Fruit fly (Drosophila melanogaster) whole organism, embryonic: Measurements from ENCODE around the gene srl.

Experiments used
- ATbp ChIP-seq: fragments of 200-800 bp; sonication (Bioruptor generic); optimal IDR thresholded peaks from 2 replicates; lab custom pipeline; 2017; ENCODE audit warnings: missing biosample characterization, mild to moderate bottlenecking, missing genetic modification characterization, missing genetic modification reagents
- B-H2 ChIP-seq: fragments of 200-800 bp; sonication (Bioruptor generic); optimal IDR thresholded peaks from 2 replicates; lab custom pipeline; 2018; ENCODE audit warnings: missing biosample characterization, mild to moderate bottlenecking, missing genetic modification characterization
- BEAF-32 ChIP-seq: fragments of 200-800 bp; sonication (Bioruptor generic); optimal IDR thresholded peaks from 3 replicates; lab custom pipeline; 2017; ENCODE audit warnings: missing biosample characterization, missing genetic modification characterization, mild to moderate bottlenecking, moderate library complexity, missing genetic modification reagents
- CG10147 ChIP-seq: fragments of 200-800 bp; sonication (Bioruptor generic); optimal IDR thresholded peaks from 2 replicates; lab custom pipeline; 2019; ENCODE audit warnings: missing biosample characterization, mild to moderate bottlenecking, missing genetic modification characterization, moderate library complexity
- CG10209 ChIP-seq: fragments of 200-800 bp; sonication (Bioruptor generic); optimal IDR thresholded peaks from 3 replicates; lab custom pipeline; 2017; ENCODE audit warnings: missing biosample characterization, mild to moderate bottlenecking, missing genetic modification characterization, missing genetic modification reagents
- CG10274 ChIP-seq: fragments of 200-800 bp; sonication (Bioruptor generic); optimal IDR thresholded peaks from 3 replicates; lab custom pipeline; 2017; ENCODE audit warnings: missing biosample characterization, mild to moderate bottlenecking, missing genetic modification characterization
- CG10543 ChIP-seq: fragments of 200-800 bp; sonication (Bioruptor generic); optimal IDR thresholded peaks from 3 replicates; lab custom pipeline; 2017; ENCODE audit warnings: missing biosample characterization, mild to moderate bottlenecking, missing genetic modification characterization, moderate library complexity
- CG10654 ChIP-seq: fragments of 200-800 bp; sonication (Bioruptor generic); optimal IDR thresholded peaks from 2 replicates; lab custom pipeline; 2016; ENCODE audit warnings: missing biosample characterization, missing genetic modification characterization
- CG11247 ChIP-seq: fragments of 200-800 bp; sonication (Bioruptor generic); IDR thresholded peaks from 2 replicates; pipeline ENCODE4 v1.3.6; 2022; ENCODE audit warnings: missing biosample characterization, missing genetic modification characterization
- CG11695 ChIP-seq: fragments of 200-800 bp; sonication (Bioruptor generic); IDR thresholded peaks from 3 replicates; pipeline ENCODE4 v1.3.6; 2022; ENCODE audit warnings: missing biosample characterization, missing genetic modification characterization
- CG13287 ChIP-seq: fragments of 200-800 bp; sonication (Bioruptor generic); IDR thresholded peaks from 2 replicates; pipeline ENCODE4 v1.3.6; 2022; ENCODE audit warnings: missing biosample characterization, missing genetic modification characterization; ENCODE audit not compliant: partially characterized antibody
- CG14050 ChIP-seq: fragments of 200-800 bp; sonication (Bioruptor generic); IDR thresholded peaks from 3 replicates; pipeline ENCODE4 v1.3.6; 2022; ENCODE audit warnings: missing biosample characterization, missing genetic modification characterization
- CG2202 ChIP-seq: fragments of 200-800 bp; sonication (Bioruptor generic); optimal IDR thresholded peaks from 2 replicates; lab custom pipeline; 2018; ENCODE audit warnings: missing biosample characterization, mild to moderate bottlenecking, missing genetic modification characterization
- CG31388 ChIP-seq: fragments of 200-800 bp; sonication (Bioruptor generic); optimal IDR thresholded peaks from 2 replicates; lab custom pipeline; 2016; ENCODE audit warnings: missing biosample characterization, missing genetic modification characterization
- CG32772 ChIP-seq: fragments of 200-800 bp; sonication (Bioruptor generic); IDR thresholded peaks from 2 replicates; pipeline ENCODE4 v1.3.6; 2022; ENCODE audit warnings: missing biosample characterization, missing genetic modification characterization
- CG34224 ChIP-seq: fragments of 200-800 bp; sonication (Bioruptor generic); IDR thresholded peaks from 3 replicates; pipeline ENCODE4 v1.3.6; 2022; ENCODE audit warnings: missing biosample characterization, missing genetic modification characterization; ENCODE audit not compliant: partially characterized antibody
- CG4404 ChIP-seq: fragments of 200-800 bp; sonication (Bioruptor generic); IDR thresholded peaks from 2 replicates; pipeline ENCODE4 v1.3.6; 2022; ENCODE audit warnings: missing biosample characterization, missing genetic modification characterization
- CG4820 ChIP-seq: fragments of 200-800 bp; sonication (Bioruptor generic); optimal IDR thresholded peaks from 3 replicates; lab custom pipeline; 2016; ENCODE audit warnings: missing biosample characterization, missing genetic modification characterization
- CG6175 ChIP-seq: fragments of 200-800 bp; sonication (Bioruptor generic); IDR thresholded peaks from 3 replicates; pipeline ENCODE4 v1.3.6; 2022; ENCODE audit warnings: missing biosample characterization, missing genetic modification characterization
- CG7786 ChIP-seq: fragments of 200-800 bp; sonication (Bioruptor generic); optimal IDR thresholded peaks from 2 replicates; lab custom pipeline; 2016; ENCODE audit warnings: missing biosample characterization, missing genetic modification characterization
- CG9437 ChIP-seq: fragments of 200-800 bp; sonication (Bioruptor generic); optimal IDR thresholded peaks from 2 replicates; lab custom pipeline; 2018; ENCODE audit warnings: missing biosample characterization, mild to moderate bottlenecking, missing genetic modification characterization
- CG9609 ChIP-seq: fragments of 200-800 bp; sonication (Bioruptor generic); optimal IDR thresholded peaks from 3 replicates; lab custom pipeline; 2016; ENCODE audit warnings: missing biosample characterization, missing genetic modification characterization
- Dfd ChIP-seq, 2 experiments: fragments of >200 bp; optimal IDR thresholded peaks; 2 replicates each; lab custom pipeline; 2017; ENCODE audit warnings: missing biosample characterization in 2 of 2, missing genetic modification characterization in 2 of 2
- Eip74EF ChIP-seq, 2 experiments: fragments of 200-800 bp in 1 of 2; fragments of >200 bp in 1 of 2; sonication (Bioruptor generic) in 1 of 2; optimal IDR thresholded peaks; 2 replicates each; lab custom pipeline; 2017 to 2019; ENCODE audit warnings: missing biosample characterization in 2 of 2, missing genetic modification characterization in 2 of 2, mild to moderate bottlenecking in 1 of 2, moderate library complexity in 1 of 2
- Fer1 ChIP-seq: fragments of 200-800 bp; sonication (Bioruptor generic); optimal IDR thresholded peaks from 2 replicates; lab custom pipeline; 2017; ENCODE audit warnings: missing biosample characterization, mild to moderate bottlenecking, missing genetic modification characterization
- Fer2 ChIP-seq: fragments of 200-800 bp; sonication (Bioruptor generic); optimal IDR thresholded peaks from 2 replicates; lab custom pipeline; 2018; ENCODE audit warnings: missing biosample characterization, mild to moderate bottlenecking, missing genetic modification characterization, moderate library complexity
- GATAe ChIP-seq: fragments of 200-800 bp; sonication (Bioruptor generic); conservative IDR thresholded peaks from 2 replicates; pipeline ENCODE4 v1.3.6; 2022; ENCODE audit warnings: missing biosample characterization, missing genetic modification characterization
- H2.0 ChIP-seq: fragments of 200-800 bp; sonication (Bioruptor generic); IDR thresholded peaks from 2 replicates; pipeline ENCODE4 v1.3.6; 2022; ENCODE audit warnings: missing biosample characterization, missing genetic modification characterization
- HLH54F ChIP-seq: fragments of 200-800 bp; sonication (Bioruptor generic); optimal IDR thresholded peaks from 3 replicates; lab custom pipeline; 2016; ENCODE audit warnings: missing biosample characterization, missing genetic modification characterization
- HLHmδ ChIP-seq: fragments of 200-800 bp; sonication (Bioruptor generic); optimal IDR thresholded peaks from 2 replicates; lab custom pipeline; 2018; ENCODE audit warnings: missing biosample characterization, mild to moderate bottlenecking, missing genetic modification characterization, moderate library complexity
- Hey ChIP-seq: fragments of 200-800 bp; sonication (Bioruptor generic); optimal IDR thresholded peaks from 3 replicates; lab custom pipeline; 2018; ENCODE audit warnings: missing biosample characterization, mild to moderate bottlenecking, missing genetic modification characterization
- Kr ChIP-seq: fragments of 200-800 bp; sonication (Bioruptor generic); optimal IDR thresholded peaks from 2 replicates; lab custom pipeline; 2017; ENCODE audit warnings: missing biosample characterization, mild to moderate bottlenecking, missing genetic modification characterization
- Lpt ChIP-seq: fragments of >200 bp; optimal IDR thresholded peaks from 2 replicates; lab custom pipeline; 2018; ENCODE audit warnings: missing biosample characterization, missing genetic modification characterization
- Taf1 ChIP-seq: fragments of 200-800 bp; sonication (Bioruptor generic); IDR thresholded peaks from 2 replicates; pipeline ENCODE4 v1.3.6; 2022; ENCODE audit warnings: missing biosample characterization, missing genetic modification characterization
- Usf ChIP-seq: fragments of 200-800 bp; sonication (Bioruptor generic); optimal IDR thresholded peaks from 2 replicates; lab custom pipeline; 2017; ENCODE audit warnings: missing genotype, missing biosample characterization, missing genetic modification characterization
- chif ChIP-seq, 2 experiments: fragments of 200-800 bp; sonication (Bioruptor generic); optimal IDR thresholded peaks; 3 replicates each; lab custom pipeline; 2016; ENCODE audit warnings: missing biosample characterization in 2 of 2, missing genetic modification characterization in 2 of 2
- chinmo ChIP-seq: fragments of 200-800 bp; sonication (Bioruptor generic); IDR thresholded peaks from 4 replicates; pipeline ENCODE4 v1.3.6; 2022; ENCODE audit warnings: missing biosample characterization, missing genetic modification characterization; ENCODE audit not compliant: partially characterized antibody
- danr ChIP-seq: fragments of 200-800 bp; sonication (Bioruptor generic); IDR thresholded peaks from 2 replicates; pipeline ENCODE4 v1.3.6; 2022; ENCODE audit warnings: missing biosample characterization, missing genetic modification characterization
- exex ChIP-seq: fragments of 200-800 bp; sonication (Bioruptor generic); optimal IDR thresholded peaks from 4 replicates; lab custom pipeline; 2018; ENCODE audit warnings: missing biosample characterization, mild to moderate bottlenecking, missing genetic modification characterization, moderate library complexity
- fd3F ChIP-seq: fragments of 200-800 bp; sonication (Bioruptor generic); optimal IDR thresholded peaks from 2 replicates; lab custom pipeline; 2018; ENCODE audit warnings: missing biosample characterization, mild to moderate bottlenecking, missing genetic modification characterization, moderate library complexity
- jumu ChIP-seq: fragments of 200-800 bp; sonication (Bioruptor generic); optimal IDR thresholded peaks from 3 replicates; lab custom pipeline; 2016; ENCODE audit warnings: missing biosample characterization, missing genetic modification characterization
- luna ChIP-seq: fragments of 200-800 bp; sonication (Bioruptor generic); optimal IDR thresholded peaks from 2 replicates; lab custom pipeline; 2016; ENCODE audit warnings: missing biosample characterization, missing genetic modification characterization
- mirr ChIP-seq: fragments of 200-800 bp; sonication (Bioruptor generic); optimal IDR thresholded peaks from 3 replicates; lab custom pipeline; 2018; ENCODE audit warnings: missing biosample characterization, mild to moderate bottlenecking, missing genetic modification characterization
- pnt ChIP-seq: fragments of 200-800 bp; sonication (Bioruptor generic); optimal IDR thresholded peaks from 3 replicates; lab custom pipeline; 2016; ENCODE audit warnings: missing biosample characterization, missing genetic modification characterization
- ranshi ChIP-seq: fragments of 200-800 bp; sonication (Bioruptor generic); IDR thresholded peaks from 2 replicates; pipeline ENCODE4 v1.3.6; 2022; ENCODE audit warnings: missing biosample characterization, missing genetic modification characterization
- sens-2 ChIP-seq: fragments of 200-800 bp; sonication (Bioruptor generic); IDR thresholded peaks from 2 replicates; pipeline ENCODE4 v1.3.6; 2022; ENCODE audit warnings: missing biosample characterization, missing genetic modification characterization
- tgo ChIP-seq: fragments of 200-800 bp; sonication (Bioruptor generic); IDR thresholded peaks from 3 replicates; pipeline ENCODE4 v1.3.6; 2022; ENCODE audit warnings: missing biosample characterization, missing genetic modification characterization
- vnd ChIP-seq: fragments of 200-800 bp; sonication (Bioruptor generic); IDR thresholded peaks from 3 replicates; pipeline ENCODE4 v1.3.6; 2022; ENCODE audit warnings: missing biosample characterization, missing genetic modification characterization; ENCODE audit not compliant: partially characterized antibody
- zen2 ChIP-seq: fragments of 200-800 bp; sonication (Bioruptor generic); IDR thresholded peaks from 3 replicates; pipeline ENCODE4 v1.3.6; 2022; ENCODE audit warnings: missing biosample characterization, missing genetic modification characterization; ENCODE audit not compliant: partially characterized antibody

srl gene

DNA sequence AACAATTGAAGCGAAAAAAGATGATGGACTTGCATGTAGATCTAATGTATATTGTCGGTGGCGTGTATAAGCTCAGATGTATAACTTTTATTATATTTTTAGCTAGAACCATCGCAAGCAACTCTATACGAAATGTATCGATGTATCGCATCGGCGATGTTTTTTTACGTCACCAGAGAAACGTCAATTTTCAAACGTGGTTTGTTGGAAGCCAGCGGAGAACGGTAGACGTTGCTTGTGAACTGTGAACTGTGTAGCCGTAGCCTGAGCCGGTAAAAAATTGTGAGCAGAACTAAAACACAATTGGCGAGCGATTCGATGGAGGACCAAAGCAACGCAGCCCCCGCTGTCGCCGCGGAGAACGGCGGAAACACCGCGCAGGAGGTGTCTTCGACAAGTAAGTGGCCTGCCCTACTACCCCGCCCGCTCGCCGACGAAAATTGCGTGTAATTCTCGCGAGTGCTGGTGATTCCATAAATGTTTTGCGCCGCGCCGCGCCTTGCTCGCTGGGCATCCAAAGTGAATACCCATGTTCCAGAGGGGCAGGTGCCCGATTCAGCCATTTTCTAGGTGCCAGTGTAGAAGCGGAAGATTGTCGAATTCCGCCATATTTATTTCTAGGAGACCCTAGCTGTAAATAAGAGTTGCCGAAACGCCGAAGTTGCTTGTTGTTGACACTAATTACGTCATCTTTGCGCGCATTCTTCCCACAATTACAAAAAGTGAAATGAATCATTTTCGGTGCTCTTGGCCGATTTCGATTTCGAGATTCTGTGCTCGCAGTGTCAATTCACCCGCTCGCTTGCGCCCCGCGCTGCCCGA lies 26.0 kb downstream of the srl start, which contains the start of gene lost (continued):
- TF ChIP-seq luna (GFP tag; lab: Kevin White, UChicago) (no peak), CG14050 (GFP tag; lab: Robert Waterston, UW) (no peak), HLHmδ (GFP tag; lab: Kevin White, UChicago) (peak; percentile 3), exex (tag; lab: Kevin White, UChicago) (peak; percentile 17), B-H2 (peak; percentile 61), danr (GFP tag; lab: Robert Waterston, UW) (no peak), Fer2 (tag; lab: Kevin White, UChicago) (no peak), sens-2 (GFP tag; lab: Robert Waterston, UW) (no peak), tgo (GFP tag; lab: Robert Waterston, UW) (no peak), jumu (GFP tag; lab: Kevin White, UChicago) (no peak), mirr (GFP tag; lab: Kevin White, UChicago) (peak; percentile 19), CG32772 (0 out of 2 replicates have a peak, but pooled peaks have one; percentile 18), pnt (GFP tag; lab: Kevin White, UChicago) (no peak), ATbp (GFP tag; lab: Kevin White, UChicago) (no peak), chif (GFP tag; optimal IDR thresholded peaks at IDR 0.05; lab: Kevin White, UChicago) (no peak), Dfd (GFP tag; optimal IDR thresholded peaks at IDR 0.05; lab: Kevin White, UChicago) (no peak), Usf (GFP tag; lab: Kevin White, UChicago) (no peak), CG11247 (GFP tag; lab: Robert Waterston, UW) (no peak), fd3F (GFP tag; lab: Kevin White, UChicago) (peak; percentile 54), zen2 (GFP tag; lab: Robert Waterston, UW) (peak; percentile 98; the same call in 2 of the 3 replicates), CG10274 (GFP tag; lab: Kevin White, UChicago) (no peak), Eip74EF (GFP tag; optimal IDR thresholded peaks at IDR 0.05; lab: Kevin White, UChicago) (no peak), CG7786 (GFP tag; lab: Kevin White, UChicago) (no peak), CG10209 (GFP tag; lab: Kevin White, UChicago) (no peak), CG10147 (no peak), ranshi (GFP tag; lab: Robert Waterston, UW) (no peak), Hey (tag; lab: Kevin White, UChicago) (no peak), CG9437 (GFP tag; lab: Kevin White, UChicago) (peak; percentile 98), Fer1 (GFP tag; lab: Kevin White, UChicago) (peak; percentile 34), vnd (GFP tag; lab: Robert Waterston, UW) (peak; percentile 99), CG4820 (GFP tag; lab: Kevin White, UChicago) (no peak), CG10654 (no peak), CG6175 (GFP tag; lab: Robert Waterston, UW) (no peak), Kr (GFP tag; lab: Kevin White, UChicago) (no peak), CG9609 (GFP tag; lab: Kevin White, UChicago) (no peak), HLH54F (GFP tag; lab: Kevin White, UChicago) (no peak), Lpt (GFP tag; lab: Kevin White, UChicago) (no peak), CG13287 (GFP tag; lab: Robert Waterston, UW) (peak; percentile 99), BEAF-32 (GFP tag; lab: Kevin White, UChicago) (peak; percentile 97), chinmo (GFP tag; lab: Robert Waterston, UW) (peak; percentile 99), CG34224 (GFP tag; lab: Robert Waterston, UW) (peak; percentile 98), CG4404 (GFP tag; lab: Robert Waterston, UW) (no peak), H2.0 (no peak; the same call in 1 of the 2 replicates), GATAe (GFP tag; lab: Robert Waterston, UW) (no peak), CG10543 (GFP tag; lab: Kevin White, UChicago) (peak; percentile 10), CG11695 (GFP tag; lab: Robert Waterston, UW) (0 out of 3 replicates have a peak, but pooled peaks have one; percentile 16), Taf1 (GFP tag; lab: Robert Waterston, UW) (no peak), CG31388 (GFP tag; lab: Kevin White, UChicago) (no peak), CG2202 (tag; lab: Kevin White, UChicago) (no peak)
